Worm (Caenorhabditis elegans): ENCODE results near the gene ugt-54.

ugt-54 gene

ce11 chrIV:10773811-10774210 is 12.3 kb downstream of the ugt-54 start, which contains the start of gene inpp-1:
Gene inpp-1 (minus strand): TSS chrIV:10773911.
- TF ChIP-seq hnd-1 (tag; optimal IDR thresholded peaks at IDR 0.05) (no peak), scrt-1 (GFP tag; IDR thresholded peaks at IDR 0.05) (no peak)

DNA sequence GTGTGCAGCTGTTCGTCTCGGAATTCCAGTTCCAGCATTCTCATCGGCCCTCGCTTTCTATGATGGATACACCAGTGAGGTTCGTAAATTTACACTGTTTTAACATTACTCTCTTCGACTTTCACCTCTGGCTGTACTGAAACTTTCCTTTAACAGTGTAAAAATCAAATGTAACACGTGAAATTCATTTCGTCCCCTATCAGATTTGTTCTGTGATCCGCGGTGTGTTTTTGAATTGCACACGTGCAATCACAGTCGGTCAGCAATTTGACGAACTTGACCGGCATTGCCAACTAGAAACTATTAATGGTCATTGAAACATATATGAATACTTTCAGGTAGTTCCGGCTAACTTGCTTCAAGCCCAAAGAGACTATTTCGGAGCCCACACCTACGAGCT is 15.6 kb downstream of the ugt-54 start:
- TF ChIP-seq ama-1 (optimal IDR thresholded peaks at IDR 0.05) (no peak), ceh-36 (tag; optimal IDR thresholded peaks at IDR 0.05) (no peak), scrt-1 (GFP tag; IDR thresholded peaks at IDR 0.05) (no peak), tbx-37 (GFP tag; conservative IDR thresholded peaks at IDR 0.05) (no peak), pes-1 (GFP tag; IDR thresholded peaks at IDR 0.05) (no peak), tbx-11 (GFP tag; IDR thresholded peaks at IDR 0.05) (no peak), hnd-1 (tag; optimal IDR thresholded peaks at IDR 0.05) (no peak), hmg-4 (GFP tag; optimal IDR thresholded peaks at IDR 0.05) (no peak), aly-1 (tag; optimal IDR thresholded peaks at IDR 0.05) (no peak), ets-7 (tag; optimal IDR thresholded peaks at IDR 0.05) (no peak), ceh-13 (GFP tag; optimal IDR thresholded peaks at IDR 0.05) (no peak), sea-1 (GFP tag; conservative IDR thresholded peaks at IDR 0.05) (no peak), B0310.2 (tag; optimal IDR thresholded peaks at IDR 0.05) (no peak), tra-4 (tag; optimal IDR thresholded peaks at IDR 0.05) (no peak), flt-1 (GFP tag; IDR thresholded peaks at IDR 0.05) (no peak), F13C5.2 (tag; optimal IDR thresholded peaks at IDR 0.05) (no peak), hmbx-1 (tag; optimal IDR thresholded peaks at IDR 0.05) (no peak)

ce11 chrIV:10777600-10777999 is 16.1 kb downstream of the ugt-54 start:
- no peak for TF ChIP-seq F13C5.2 (tag; optimal IDR thresholded peaks at IDR 0.05)
- TF ChIP-seq ceh-13 (GFP tag; optimal IDR thresholded peaks at IDR 0.05): no peak
- TF ChIP-seq tra-4 (tag; optimal IDR thresholded peaks at IDR 0.05): no peak
- TF ChIP-seq sea-1 (GFP tag; conservative IDR thresholded peaks at IDR 0.05): no peak
- TF ChIP-seq scrt-1 (GFP tag; IDR thresholded peaks at IDR 0.05): no peak
- no peak for TF ChIP-seq ceh-36 (tag; optimal IDR thresholded peaks at IDR 0.05)
- no peak for TF ChIP-seq hmg-4 (GFP tag; optimal IDR thresholded peaks at IDR 0.05)
- no peak for TF ChIP-seq ama-1 (optimal IDR thresholded peaks at IDR 0.05)
- no peak for TF ChIP-seq ets-7 (tag; optimal IDR thresholded peaks at IDR 0.05)
- no peak for TF ChIP-seq hnd-1 (tag; optimal IDR thresholded peaks at IDR 0.05)
- no peak for TF ChIP-seq pes-1 (GFP tag; IDR thresholded peaks at IDR 0.05)
- no peak for TF ChIP-seq tbx-11 (GFP tag; IDR thresholded peaks at IDR 0.05)
- TF ChIP-seq hmbx-1 (tag; optimal IDR thresholded peaks at IDR 0.05): no peak
- TF ChIP-seq B0310.2 (tag; optimal IDR thresholded peaks at IDR 0.05): no peak

DNA sequence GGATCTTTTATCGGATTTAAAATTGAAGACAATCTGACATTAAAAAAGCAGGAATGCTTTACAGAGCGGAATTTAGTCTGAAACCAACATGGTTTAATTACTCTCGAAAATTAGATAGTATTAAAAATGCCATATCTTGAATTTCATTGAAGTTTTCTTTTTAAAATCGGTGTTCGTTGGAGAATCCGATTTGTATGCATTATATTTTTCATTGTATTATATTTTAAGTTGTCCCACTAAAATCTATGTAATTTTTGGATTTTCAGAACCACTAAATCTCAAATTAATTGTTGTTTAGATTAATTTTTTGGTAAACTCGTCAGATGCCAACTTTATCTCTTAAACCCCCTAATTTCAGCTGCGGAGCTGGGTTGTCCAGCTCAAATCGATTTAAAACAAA is 17.1 kb downstream of the ugt-54 start:
- TF ChIP-seq ceh-13 (GFP tag; optimal IDR thresholded peaks at IDR 0.05): no peak
- no peak for TF ChIP-seq tbx-37 (GFP tag; conservative IDR thresholded peaks at IDR 0.05)
- no peak for TF ChIP-seq sea-1 (GFP tag; conservative IDR thresholded peaks at IDR 0.05)
- no peak for TF ChIP-seq hnd-1 (tag; optimal IDR thresholded peaks at IDR 0.05)
- TF ChIP-seq ama-1 (optimal IDR thresholded peaks at IDR 0.05): no peak
- TF ChIP-seq tra-4 (tag; optimal IDR thresholded peaks at IDR 0.05): no peak
- no peak for TF ChIP-seq F13C5.2 (tag; optimal IDR thresholded peaks at IDR 0.05)
- no peak for TF ChIP-seq ets-7 (tag; optimal IDR thresholded peaks at IDR 0.05)
- no peak for TF ChIP-seq scrt-1 (GFP tag; IDR thresholded peaks at IDR 0.05)
- TF ChIP-seq ceh-36 (tag; optimal IDR thresholded peaks at IDR 0.05): no peak
- no peak for TF ChIP-seq flt-1 (GFP tag; IDR thresholded peaks at IDR 0.05)
- TF ChIP-seq hmg-4 (GFP tag; optimal IDR thresholded peaks at IDR 0.05): no peak
- TF ChIP-seq pes-1 (GFP tag; IDR thresholded peaks at IDR 0.05): no peak

- TF ChIP-seq ceh-13 (GFP tag; optimal IDR thresholded peaks at IDR 0.05) (no peak), pes-1 (GFP tag; IDR thresholded peaks at IDR 0.05) (no peak), F13C5.2 (tag; optimal IDR thresholded peaks at IDR 0.05) (no peak), hmbx-1 (tag; optimal IDR thresholded peaks at IDR 0.05) (no peak), ets-7 (tag; optimal IDR thresholded peaks at IDR 0.05) (no peak), scrt-1 (GFP tag; IDR thresholded peaks at IDR 0.05) (no peak), sea-1 (GFP tag; conservative IDR thresholded peaks at IDR 0.05) (no peak), ama-1 (optimal IDR thresholded peaks at IDR 0.05) (no peak), B0310.2 (tag; optimal IDR thresholded peaks at IDR 0.05) (no peak), aly-1 (tag; optimal IDR thresholded peaks at IDR 0.05) (no peak), ceh-36 (tag; optimal IDR thresholded peaks at IDR 0.05) (no peak)
Observed at ce11 chrIV:10779328-10779727, 17.8 kb downstream of the ugt-54 start.

DNA sequence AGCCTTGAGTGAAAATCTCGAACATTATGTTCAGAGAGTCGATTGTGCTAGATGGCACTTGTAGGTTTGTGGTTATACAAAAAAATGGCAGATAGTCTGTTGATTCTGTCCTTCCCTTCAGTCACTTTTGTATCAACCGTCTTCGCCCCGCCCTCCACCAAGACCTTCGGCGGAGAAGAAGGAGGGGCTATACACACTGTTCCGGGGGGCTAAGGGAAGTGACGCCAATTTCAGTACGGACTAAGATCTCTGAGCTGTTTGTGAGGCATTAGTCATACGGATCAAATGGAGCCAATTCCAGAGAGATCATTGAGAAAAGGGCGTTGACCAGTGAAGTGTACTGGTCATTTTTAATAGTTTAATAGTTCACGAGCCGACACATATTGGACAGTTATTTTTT is 19.1 kb downstream of the ugt-54 start, which contains the start of gene swt-3:
Gene swt-3, minus strand, starts transcription at position 101 of the 400 bp plus-strand sequence.
- TF ChIP-seq hmbx-1 (tag; optimal IDR thresholded peaks at IDR 0.05): no peak
- no peak for TF ChIP-seq tbx-11 (GFP tag; IDR thresholded peaks at IDR 0.05)
- no peak for TF ChIP-seq ceh-36 (tag; optimal IDR thresholded peaks at IDR 0.05)
- no peak for TF ChIP-seq B0310.2 (tag; optimal IDR thresholded peaks at IDR 0.05)
- no peak for TF ChIP-seq scrt-1 (GFP tag; IDR thresholded peaks at IDR 0.05)
- TF ChIP-seq F13C5.2 (tag; optimal IDR thresholded peaks at IDR 0.05): no peak
- TF ChIP-seq ama-1 (optimal IDR thresholded peaks at IDR 0.05): no peak
- no peak for TF ChIP-seq hnd-1 (tag; optimal IDR thresholded peaks at IDR 0.05)
- no peak for TF ChIP-seq tra-4 (tag; optimal IDR thresholded peaks at IDR 0.05)
- TF ChIP-seq ets-7 (tag; optimal IDR thresholded peaks at IDR 0.05): no peak

ce11 chrIV:10781346-10781745 is 19.8 kb downstream of the ugt-54 start:
- TF ChIP-seq ets-7 (tag; optimal IDR thresholded peaks at IDR 0.05) (no peak), tbx-37 (GFP tag; conservative IDR thresholded peaks at IDR 0.05) (no peak), F13C5.2 (tag; optimal IDR thresholded peaks at IDR 0.05) (no peak), flt-1 (GFP tag; IDR thresholded peaks at IDR 0.05) (no peak), pes-1 (GFP tag; IDR thresholded peaks at IDR 0.05) (no peak)

DNA sequence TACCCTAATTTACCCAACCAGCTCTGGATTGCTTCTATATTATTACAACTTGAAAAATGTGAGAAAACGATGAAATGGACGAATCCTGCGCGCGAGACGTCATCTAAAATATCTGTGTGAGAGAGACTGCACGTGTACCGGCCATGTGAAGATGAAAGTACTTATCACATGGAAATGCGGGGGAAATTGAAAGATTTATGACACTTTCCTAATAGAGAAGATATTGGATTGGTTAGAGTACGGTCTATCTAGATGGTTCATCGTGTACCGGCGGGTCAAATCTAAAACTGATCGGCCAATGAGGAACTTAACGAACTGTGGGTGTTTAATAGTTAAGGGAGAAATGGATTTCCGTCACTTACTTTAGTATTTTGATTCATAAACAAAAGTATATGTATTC is 20.5 kb downstream of the ugt-54 start:
- TF ChIP-seq F13C5.2 (tag; optimal IDR thresholded peaks at IDR 0.05) (no peak), tra-4 (tag; optimal IDR thresholded peaks at IDR 0.05) (no peak), ets-7 (tag; optimal IDR thresholded peaks at IDR 0.05) (no peak), hmg-4 (GFP tag; optimal IDR thresholded peaks at IDR 0.05) (no peak)

Measured in whole organism, early embryonic.